ENCODE assay signal across 2 worm cellular contexts in genomic region chrIV:11082789-11083235, ce11.
A peak's percentile ranks its signal among the peaks of the same experiment; 100 is the strongest.
TF ChIP-seq lines count a peak whose summit lies in the region.

No protein-coding gene starts in this region.

TF ChIP-seq in whole organism, L1 larva, 84 proteins besides CTCF, POLR2A, EP300 and RAD21 (continued from another document):
- peak in 1 of 2 experiments; percentile 77 for TF ChIP-seq ztf-11 (tag; optimal IDR thresholded peaks at IDR 0.05; lab: Kevin White, UChicago)
- peak; percentile 45 for TF ChIP-seq C34B4.2 (tag; optimal IDR thresholded peaks at IDR 0.05; lab: Kevin White, UChicago)
- TF ChIP-seq sup-37 (GFP tag; optimal IDR thresholded peaks at IDR 0.05; lab: Kevin White, UChicago): peak; percentile 42
- TF ChIP-seq mef-2 (tag; optimal IDR thresholded peaks at IDR 0.05; lab: Kevin White, UChicago): peak; percentile 84
- no peak for TF ChIP-seq unc-30 (tag; optimal IDR thresholded peaks at IDR 0.05; lab: Kevin White, UChicago)
- TF ChIP-seq ztf-4 (tag; optimal IDR thresholded peaks at IDR 0.05; lab: Kevin White, UChicago): peak; percentile 95
- peak; percentile 85 to 87 for TF ChIP-seq lin-35 (GFP tag; optimal IDR thresholded peaks at IDR 0.05; lab: Kevin White, UChicago)
- TF ChIP-seq ceh-63 (GFP tag; optimal IDR thresholded peaks at IDR 0.05; lab: Kevin White, UChicago): no peak
- TF ChIP-seq fkh-10 (GFP tag; optimal IDR thresholded peaks at IDR 0.05; lab: Kevin White, UChicago): peak; percentile 92
- peak; percentile 86 for TF ChIP-seq blmp-1 (tag; optimal IDR thresholded peaks at IDR 0.05; lab: Kevin White, UChicago)
- peak; percentile 57 for TF ChIP-seq fkh-4 (tag; optimal IDR thresholded peaks at IDR 0.05; lab: Kevin White, UChicago; ENCODE audit: borderline replicate concordance)
- TF ChIP-seq nhr-77 (tag; optimal IDR thresholded peaks at IDR 0.05; lab: Kevin White, UChicago): peak; percentile 95
- TF ChIP-seq fkh-8 (tag; optimal IDR thresholded peaks at IDR 0.05; lab: Kevin White, UChicago): peak; percentile 97
- no peak for TF ChIP-seq sptf-1 (tag; optimal IDR thresholded peaks at IDR 0.05; lab: Kevin White, UChicago)
- no peak for TF ChIP-seq nhr-28 (tag; optimal IDR thresholded peaks at IDR 0.05; lab: Kevin White, UChicago)
- TF ChIP-seq tbx-2 (tag; optimal IDR thresholded peaks at IDR 0.05; lab: Kevin White, UChicago): peak; percentile 97
- peak; percentile 98 for TF ChIP-seq snu-23 (GFP tag; optimal IDR thresholded peaks at IDR 0.05; lab: Kevin White, UChicago)
- TF ChIP-seq pag-3 (tag; optimal IDR thresholded peaks at IDR 0.05; lab: Kevin White, UChicago; ENCODE audit: borderline replicate concordance, insufficient read depth): no peak
- TF ChIP-seq fos-1 (tag; optimal IDR thresholded peaks at IDR 0.05; lab: Kevin White, UChicago): peak; percentile 91
- peak; percentile 65 for TF ChIP-seq sox-4 (tag; optimal IDR thresholded peaks at IDR 0.05; lab: Kevin White, UChicago)
- peak; percentile 91 for TF ChIP-seq egl-13 (tag; optimal IDR thresholded peaks at IDR 0.05; lab: Kevin White, UChicago)
- peak; percentile 89 for TF ChIP-seq lir-3 (tag; optimal IDR thresholded peaks at IDR 0.05; lab: Kevin White, UChicago; ENCODE audit: poor library complexity)
- TF ChIP-seq hlh-17 (GFP tag; optimal IDR thresholded peaks at IDR 0.05; lab: Kevin White, UChicago; ENCODE audit: borderline replicate concordance): no peak
- TF ChIP-seq nhr-71 (tag; optimal IDR thresholded peaks at IDR 0.05; lab: Kevin White, UChicago): peak; percentile 99

TF ChIP-seq in whole organism, young adult, 124 proteins besides CTCF, POLR2A, EP300 and RAD21 (continued from another document):
- peak; percentile 64 for TF ChIP-seq F22D6.2 (tag; optimal IDR thresholded peaks at IDR 0.05; lab: Kevin White, UChicago)
- TF ChIP-seq F49E8.2 (tag; optimal IDR thresholded peaks at IDR 0.05; lab: Kevin White, UChicago; ENCODE audit: insufficient read depth): no peak
- TF ChIP-seq madf-3 (GFP tag; IDR thresholded peaks at IDR 0.05; lab: Robert Waterston, UW): 0 out of 2 replicates have a peak, but pooled peaks have one; percentile 69
- peak; percentile 30; the same call in 1 of the 2 replicates for TF ChIP-seq bed-2 (GFP tag; IDR thresholded peaks at IDR 0.05; lab: Robert Waterston, UW)
- no peak; the same call in 1 of the 2 replicates for TF ChIP-seq Y79H2A.3 (GFP tag; conservative IDR thresholded peaks at IDR 0.05; lab: Robert Waterston, UW)
- no peak for TF ChIP-seq dpl-1 (GFP tag; optimal IDR thresholded peaks at IDR 0.05; lab: Kevin White, UChicago)
- no peak for TF ChIP-seq Y56A3A.18 (GFP tag; IDR thresholded peaks at IDR 0.05; lab: Robert Waterston, UW)
- peak in 1 of 3 experiments; percentile 87 for TF ChIP-seq lin-35 (GFP tag; optimal IDR thresholded peaks at IDR 0.05; lab: Kevin White, UChicago)
- TF ChIP-seq sptf-2 (GFP tag; optimal IDR thresholded peaks at IDR 0.05; lab: Kevin White, UChicago): no peak
- TF ChIP-seq die-1 (tag; optimal IDR thresholded peaks at IDR 0.05; lab: Kevin White, UChicago): peak; percentile 70
- TF ChIP-seq let-526 (GFP tag; IDR thresholded peaks at IDR 0.05; lab: Robert Waterston, UW): 0 out of 2 replicates have a peak, but pooled peaks have one; percentile 60
- peak; percentile 69 for TF ChIP-seq ztf-18 (tag; optimal IDR thresholded peaks at IDR 0.05; lab: Kevin White, UChicago)
- no peak for TF ChIP-seq snpc-4 (GFP tag; optimal IDR thresholded peaks at IDR 0.05; lab: Kevin White, UChicago)
- peak; percentile 47 to 73 (median 58) for TF ChIP-seq snpc-4 (tag; optimal IDR thresholded peaks at IDR 0.05; lab: Kevin White, UChicago)
- TF ChIP-seq aptf-3 (GFP tag; IDR thresholded peaks at IDR 0.05; lab: Robert Waterston, UW): no peak
- TF ChIP-seq zfh-2 (GFP tag; conservative IDR thresholded peaks at IDR 0.05; lab: Robert Waterston, UW): peak; percentile 95
- TF ChIP-seq F10E7.11 (tag; optimal IDR thresholded peaks at IDR 0.05; lab: Kevin White, UChicago): peak; percentile 0
- TF ChIP-seq D2030.7 (GFP tag; IDR thresholded peaks at IDR 0.05; lab: Robert Waterston, UW): no peak
- no peak for TF ChIP-seq F57C9.4 (tag; optimal IDR thresholded peaks at IDR 0.05; lab: Kevin White, UChicago)
- peak; percentile 74 for TF ChIP-seq somi-1 (GFP tag; optimal IDR thresholded peaks at IDR 0.05; lab: Kevin White, UChicago)
- peak; percentile 89 for TF ChIP-seq attf-5 (GFP tag; optimal IDR thresholded peaks at IDR 0.05; lab: Kevin White, UChicago)
